Fruit fly (Drosophila melanogaster): Measurements from ENCODE around the gene CG32212.

The CG32212 gene

DNA sequence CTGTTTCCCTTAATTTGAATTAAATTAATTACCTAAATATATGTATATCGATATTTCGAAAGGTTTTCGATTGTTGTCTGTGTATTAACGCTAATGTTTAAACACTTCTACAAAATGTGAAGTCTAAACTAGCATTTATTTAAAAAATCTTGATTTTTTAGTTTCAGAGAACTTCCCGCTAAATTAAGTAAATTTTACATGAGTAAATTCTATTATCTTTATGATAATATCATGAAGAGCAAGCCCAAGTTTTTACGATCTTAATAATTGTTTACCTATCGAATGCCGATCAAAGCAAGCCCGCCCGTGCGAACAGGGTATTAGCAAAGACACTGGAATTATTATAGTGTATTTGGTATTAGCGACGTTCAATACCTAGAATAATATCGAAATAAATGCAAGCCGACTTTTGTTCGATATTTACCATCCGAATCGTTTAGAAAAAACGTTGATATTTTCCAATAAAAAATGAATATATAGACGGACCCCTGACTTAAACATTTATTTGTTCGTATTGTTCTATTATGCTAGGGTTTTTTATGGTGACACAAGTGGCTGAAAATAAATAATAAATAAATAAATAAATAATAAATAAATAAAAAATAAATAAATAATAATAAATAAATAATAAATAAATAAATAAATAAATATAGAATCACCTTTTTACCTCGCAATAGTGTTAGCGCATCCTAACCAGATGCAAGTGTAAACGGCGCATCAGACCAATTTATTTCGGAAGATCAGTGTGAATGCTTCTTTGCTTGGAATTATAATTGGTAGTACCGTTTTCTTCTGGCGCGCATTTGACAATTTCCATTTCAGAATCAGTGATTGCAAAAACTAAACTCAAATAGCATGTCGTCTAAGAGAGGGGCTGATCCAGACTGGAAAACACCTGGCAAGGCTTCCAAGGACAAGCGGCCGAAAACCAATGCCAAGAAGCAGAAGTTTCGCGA, 40.7 kb upstream of the CG32212 start, which contains the start of the genes CG33062 and Chd3 (continued):
- TF ChIP-seq bigmax (GFP tag; optimal IDR thresholded peaks at IDR 0.05), result no peak
- no peak for TF ChIP-seq CG17359 (tag; optimal IDR thresholded peaks at IDR 0.05)
- no peak for TF ChIP-seq emc (GFP tag; optimal IDR thresholded peaks at IDR 0.05)
- no peak for TF ChIP-seq p53 (GFP tag; optimal IDR thresholded peaks at IDR 0.05)
- TF ChIP-seq CG12942 (GFP tag; optimal IDR thresholded peaks at IDR 0.05), result no peak
- no peak for TF ChIP-seq CG9609 (GFP tag; optimal IDR thresholded peaks at IDR 0.05)
- no peak for TF ChIP-seq Oaz (GFP tag; IDR thresholded peaks at IDR 0.05)
- no peak for TF ChIP-seq Atf-2 (GFP tag; optimal IDR thresholded peaks at IDR 0.05)
- peak; percentile 24 for TF ChIP-seq Xbp1 (GFP tag; optimal IDR thresholded peaks at IDR 0.05)
- no peak for TF ChIP-seq CG6175 (GFP tag; IDR thresholded peaks at IDR 0.05)
- TF ChIP-seq CG13624 (GFP tag; optimal IDR thresholded peaks at IDR 0.05), result no peak
- TF ChIP-seq CG15601 (tag; optimal IDR thresholded peaks at IDR 0.05), result no peak
- no peak for TF ChIP-seq pho (GFP tag; optimal IDR thresholded peaks at IDR 0.05)
- TF ChIP-seq CG2116 (GFP tag; optimal IDR thresholded peaks at IDR 0.05), result peak; percentile 4
- TF ChIP-seq Trl (optimal IDR thresholded peaks at IDR 0.05), result no peak
- no peak for TF ChIP-seq Trl (GFP tag; optimal IDR thresholded peaks at IDR 0.05)
- no peak for TF ChIP-seq Hand (GFP tag; optimal IDR thresholded peaks at IDR 0.05)
- no peak for TF ChIP-seq gcm2 (GFP tag; optimal IDR thresholded peaks at IDR 0.05)
- no peak for TF ChIP-seq Taf1 (GFP tag; IDR thresholded peaks at IDR 0.05)
- TF ChIP-seq CG15011 (GFP tag; optimal IDR thresholded peaks at IDR 0.05), result no peak
- no peak for TF ChIP-seq odd (GFP tag; optimal IDR thresholded peaks at IDR 0.05)
- TF ChIP-seq CG12071 (GFP tag; optimal IDR thresholded peaks at IDR 0.05), result no peak
- TF ChIP-seq CG32532 (GFP tag; IDR thresholded peaks at IDR 0.05), result no peak
- no peak for TF ChIP-seq nerfin-2 (GFP tag; IDR thresholded peaks at IDR 0.05; ENCODE audit: partially characterized antibody)
- peak; percentile 56 for TF ChIP-seq CG13775 (GFP tag; optimal IDR thresholded peaks at IDR 0.05)
- TF ChIP-seq CG10565 (GFP tag; optimal IDR thresholded peaks at IDR 0.05), result no peak
- no peak for TF ChIP-seq nerfin-1 (tag; optimal IDR thresholded peaks at IDR 0.05)
- no peak for TF ChIP-seq CG34224 (GFP tag; IDR thresholded peaks at IDR 0.05; ENCODE audit: partially characterized antibody)
- TF ChIP-seq CG3163 (GFP tag; optimal IDR thresholded peaks at IDR 0.05), result no peak
- TF ChIP-seq fd102C (GFP tag; optimal IDR thresholded peaks at IDR 0.05), result no peak
- no peak for TF ChIP-seq lilli (GFP tag; optimal IDR thresholded peaks at IDR 0.05)
- TF ChIP-seq her (GFP tag; optimal IDR thresholded peaks at IDR 0.05), result no peak
- TF ChIP-seq CG9797 (GFP tag; optimal IDR thresholded peaks at IDR 0.05), result no peak
- TF ChIP-seq CG12219 (GFP tag; optimal IDR thresholded peaks at IDR 0.05), result no peak
- no peak for TF ChIP-seq CG4282 (GFP tag; optimal IDR thresholded peaks at IDR 0.05)
- no peak for TF ChIP-seq Fer3 (tag; optimal IDR thresholded peaks at IDR 0.05)
- no peak for TF ChIP-seq CG2875 (GFP tag; optimal IDR thresholded peaks at IDR 0.05)
- TF ChIP-seq CG18476 (GFP tag; optimal IDR thresholded peaks at IDR 0.05), result no peak
- no peak for TF ChIP-seq cas (GFP tag; IDR thresholded peaks at IDR 0.05)
- no peak for TF ChIP-seq CG13123 (GFP tag; optimal IDR thresholded peaks at IDR 0.05)
- no peak for TF ChIP-seq CG7987 (GFP tag; optimal IDR thresholded peaks at IDR 0.05)
- TF ChIP-seq pzg (GFP tag; optimal IDR thresholded peaks at IDR 0.05), result no peak
- no peak for TF ChIP-seq ttk (GFP tag; IDR thresholded peaks at IDR 0.05)
- no peak for TF ChIP-seq stc (GFP tag; IDR thresholded peaks at IDR 0.05)
- TF ChIP-seq Poxn (GFP tag; IDR thresholded peaks at IDR 0.05), result no peak
- TF ChIP-seq HHEX (GFP tag; optimal IDR thresholded peaks at IDR 0.05), result no peak
- TF ChIP-seq sc (optimal IDR thresholded peaks at IDR 0.05), result no peak
- no peak for TF ChIP-seq sc (GFP tag; optimal IDR thresholded peaks at IDR 0.05)
- peak; percentile 19 for TF ChIP-seq CG9727 (GFP tag; optimal IDR thresholded peaks at IDR 0.05)
- TF ChIP-seq trem (tag; optimal IDR thresholded peaks at IDR 0.05), result no peak
